Fruit fly (Drosophila melanogaster) whole organism, embryonic: ENCODE measurements around the gene RpL37A.

Experiments used
- BEAF-32 ChIP-seq: fragments of 200-800 bp; sonication (Bioruptor generic); optimal IDR thresholded peaks from 3 replicates; lab custom pipeline; 2017; ENCODE audit warnings: missing biosample characterization, missing genetic modification characterization, mild to moderate bottlenecking, moderate library complexity, missing genetic modification reagents
- BtbVII ChIP-seq: fragments of 200-800 bp; sonication (Bioruptor generic); optimal IDR thresholded peaks from 3 replicates; lab custom pipeline; 2017; ENCODE audit warnings: missing biosample characterization, mild to moderate bottlenecking, missing genetic modification characterization
- CG12391 ChIP-seq: fragments of 200-800 bp; sonication (Bioruptor generic); optimal IDR thresholded peaks from 3 replicates; lab custom pipeline; 2018; ENCODE audit warnings: missing biosample characterization, mild to moderate bottlenecking, missing genetic modification characterization, moderate library complexity
- CG1529 ChIP-seq: fragments of 200-800 bp; sonication (Bioruptor generic); optimal IDR thresholded peaks from 3 replicates; lab custom pipeline; 2018; ENCODE audit warnings: missing biosample characterization, missing genetic modification characterization
- CG15696 ChIP-seq: fragments of 200-800 bp; sonication (Bioruptor generic); optimal IDR thresholded peaks from 2 replicates; lab custom pipeline; 2019; ENCODE audit warnings: missing biosample characterization, mild to moderate bottlenecking, missing genetic modification characterization, moderate library complexity
- CG17829 ChIP-seq: fragments of 200-800 bp; optimal IDR thresholded peaks from 2 replicates; lab custom pipeline; 2019; ENCODE audit warnings: missing biosample characterization, mild to moderate bottlenecking, missing genetic modification characterization, moderate library complexity
- CG18599 ChIP-seq: fragments of 200-800 bp; sonication (Bioruptor generic); optimal IDR thresholded peaks from 3 replicates; lab custom pipeline; 2017; ENCODE audit warnings: missing biosample characterization, missing genetic modification characterization, mild to moderate bottlenecking, moderate library complexity, missing genetic modification reagents
- CG2712 ChIP-seq: fragments of 200-800 bp; optimal IDR thresholded peaks from 3 replicates; lab custom pipeline; 2019; ENCODE audit warnings: missing biosample characterization, mild to moderate bottlenecking, missing genetic modification characterization, moderate library complexity
- CG32532 ChIP-seq: fragments of 200-800 bp; sonication (Bioruptor generic); IDR thresholded peaks from 2 replicates; pipeline ENCODE4 v1.3.6; 2022; ENCODE audit warnings: missing biosample characterization, missing genetic modification characterization
- CG32767 ChIP-seq: fragments of 200-800 bp; sonication (Bioruptor generic); IDR thresholded peaks from 2 replicates; pipeline ENCODE4 v1.3.6; 2022; ENCODE audit warnings: missing biosample characterization, missing genetic modification characterization
- CG34224 ChIP-seq: fragments of 200-800 bp; sonication (Bioruptor generic); IDR thresholded peaks from 3 replicates; pipeline ENCODE4 v1.3.6; 2022; ENCODE audit warnings: missing biosample characterization, missing genetic modification characterization; ENCODE audit not compliant: partially characterized antibody
- CG4282 ChIP-seq: fragments of 200-800 bp; sonication (Bioruptor generic); optimal IDR thresholded peaks from 2 replicates; lab custom pipeline; 2016; ENCODE audit warnings: missing biosample characterization, missing genetic modification characterization
- CG6254 ChIP-seq: fragments of 200-800 bp; sonication (Bioruptor generic); optimal IDR thresholded peaks from 3 replicates; lab custom pipeline; 2017; ENCODE audit warnings: mild to moderate bottlenecking, missing biosample characterization, missing genetic modification reagents, missing genetic modification characterization
- CG6654 ChIP-seq: fragments of 200-800 bp; sonication (Bioruptor generic); optimal IDR thresholded peaks from 2 replicates; lab custom pipeline; 2017; ENCODE audit warnings: missing biosample characterization, mild to moderate bottlenecking, missing genetic modification characterization
- CG6854 ChIP-seq: fragments of 200-800 bp; sonication (Bioruptor generic); optimal IDR thresholded peaks from 3 replicates; lab custom pipeline; 2017; ENCODE audit warnings: missing biosample characterization, mild to moderate bottlenecking, missing genetic modification characterization
- CG7357 ChIP-seq: fragments of 200-800 bp; sonication (Bioruptor generic); IDR thresholded peaks from 3 replicates; pipeline ENCODE4 v1.3.6; 2022; ENCODE audit warnings: missing biosample characterization, missing genetic modification characterization
- CG7839 ChIP-seq: fragments of 200-800 bp; sonication (Bioruptor generic); optimal IDR thresholded peaks from 3 replicates; lab custom pipeline; 2018; ENCODE audit warnings: missing biosample characterization, mild to moderate bottlenecking, missing genetic modification characterization, moderate library complexity
- CG7963 ChIP-seq: fragments of 200-800 bp; sonication (Bioruptor generic); IDR thresholded peaks from 3 replicates; pipeline ENCODE4 v1.3.6; 2022; ENCODE audit warnings: missing biosample characterization, missing genetic modification characterization; ENCODE audit not compliant: partially characterized antibody
- D19A ChIP-seq: fragments of 200-800 bp; optimal IDR thresholded peaks from 3 replicates; lab custom pipeline; 2019; ENCODE audit warnings: missing biosample characterization, mild to moderate bottlenecking, missing genetic modification characterization, moderate library complexity
- Dbx ChIP-seq: fragments of 200-800 bp; sonication (Bioruptor generic); IDR thresholded peaks from 3 replicates; pipeline ENCODE4 v1.3.6; 2022; ENCODE audit warnings: missing biosample characterization, missing genetic modification characterization
- Dek ChIP-seq: fragments of 200-800 bp; sonication (Bioruptor generic); optimal IDR thresholded peaks from 3 replicates; lab custom pipeline; 2019; ENCODE audit warnings: missing biosample characterization, mild to moderate bottlenecking, missing genetic modification characterization, moderate library complexity
- Doc2 ChIP-seq: fragments of 200-800 bp; sonication (Bioruptor generic); IDR thresholded peaks from 2 replicates; pipeline ENCODE4 v1.3.6; 2022; ENCODE audit warnings: missing biosample characterization, missing genetic modification characterization
- Doc3 ChIP-seq: fragments of 200-800 bp; sonication (Bioruptor generic); IDR thresholded peaks from 3 replicates; pipeline ENCODE4 v1.3.6; 2022; ENCODE audit warnings: missing biosample characterization, missing genetic modification characterization; ENCODE audit not compliant: partially characterized antibody
- Drgx ChIP-seq: fragments of 200-800 bp; sonication (Bioruptor generic); IDR thresholded peaks from 2 replicates; pipeline ENCODE4 v1.3.6; 2022; ENCODE audit warnings: missing biosample characterization, missing genetic modification characterization
- ERR ChIP-seq: fragments of 200-800 bp; sonication (Bioruptor generic); optimal IDR thresholded peaks from 2 replicates; lab custom pipeline; 2016; ENCODE audit warnings: missing biosample characterization, missing genetic modification characterization
- Fer3 ChIP-seq: fragments of 200-800 bp; sonication (Bioruptor generic); optimal IDR thresholded peaks from 2 replicates; lab custom pipeline; 2018; ENCODE audit warnings: missing biosample characterization, mild to moderate bottlenecking, missing genetic modification characterization, moderate library complexity
- HHEX ChIP-seq: fragments of 200-800 bp; sonication (Bioruptor generic); optimal IDR thresholded peaks from 3 replicates; lab custom pipeline; 2017; ENCODE audit warnings: missing biosample characterization, mild to moderate bottlenecking, missing genetic modification characterization, missing genetic modification reagents
- HLH3B ChIP-seq: fragments of 200-800 bp; sonication (Bioruptor generic); IDR thresholded peaks from 2 replicates; pipeline ENCODE4 v1.3.6; 2022; ENCODE audit warnings: missing biosample characterization, missing genetic modification characterization
- MBD-R2 ChIP-seq: fragments of 200-800 bp; sonication (Bioruptor generic); IDR thresholded peaks from 2 replicates; pipeline ENCODE4 v1.3.6; 2022; ENCODE audit warnings: missing biosample characterization, missing genetic modification characterization
- Oli ChIP-seq: fragments of 200-800 bp; sonication (Bioruptor generic); optimal IDR thresholded peaks from 2 replicates; lab custom pipeline; 2018; ENCODE audit warnings: missing biosample characterization, mild to moderate bottlenecking, missing genetic modification characterization, moderate library complexity
- Ptx1 ChIP-seq: fragments of 200-800 bp; sonication (Bioruptor generic); IDR thresholded peaks from 2 replicates; pipeline ENCODE4 v1.3.6; 2022; ENCODE audit warnings: missing biosample characterization, missing genetic modification characterization
- Rfx ChIP-seq: fragments of 200-800 bp; sonication (Bioruptor generic); IDR thresholded peaks from 2 replicates; pipeline ENCODE4 v1.3.6; 2022; ENCODE audit warnings: missing biosample characterization, missing genetic modification characterization
- Six4 ChIP-seq: fragments of 200-800 bp; sonication (Bioruptor generic); optimal IDR thresholded peaks from 2 replicates; lab custom pipeline; 2016; ENCODE audit warnings: missing biosample characterization, missing genetic modification characterization
- Tbp ChIP-seq: fragments of >200 bp; optimal IDR thresholded peaks from 2 replicates; lab custom pipeline; 2018; ENCODE audit warnings: missing biosample characterization, missing genetic modification characterization
- Xrp1 ChIP-seq: fragments of 200-800 bp; sonication (Bioruptor generic); IDR thresholded peaks from 2 replicates; pipeline ENCODE4 v1.3.6; 2022; ENCODE audit warnings: missing biosample characterization, missing genetic modification characterization
- ato ChIP-seq: fragments of 200-800 bp; sonication (Bioruptor generic); IDR thresholded peaks from 2 replicates; pipeline ENCODE4 v1.3.6; 2022; ENCODE audit warnings: missing biosample characterization, missing genetic modification characterization; ENCODE audit not compliant: partially characterized antibody
- br ChIP-seq: fragments of >200 bp; optimal IDR thresholded peaks from 2 replicates; lab custom pipeline; 2017
- en ChIP-seq: fragments of 200-800 bp; sonication (Bioruptor generic); optimal IDR thresholded peaks from 2 replicates; lab custom pipeline; 2016; ENCODE audit warnings: missing biosample characterization, missing genetic modification characterization
- fru ChIP-seq: fragments of >200 bp; optimal IDR thresholded peaks from 2 replicates; lab custom pipeline; 2017
- gce ChIP-seq: fragments of 200-800 bp; sonication (Bioruptor generic); IDR thresholded peaks from 3 replicates; pipeline ENCODE4 v1.3.6; 2022; ENCODE audit warnings: missing biosample characterization, missing genetic modification characterization
- gro ChIP-seq: fragments of 200-800 bp; sonication (Bioruptor generic); optimal IDR thresholded peaks from 2 replicates; lab custom pipeline; 2016; ENCODE audit warnings: missing biosample characterization, missing genetic modification characterization
- h ChIP-seq: fragments of >200 bp; optimal IDR thresholded peaks from 2 replicates; lab custom pipeline; 2017
- hb ChIP-seq: fragments of 200-800 bp; sonication (Bioruptor generic); IDR thresholded peaks from 3 replicates; pipeline ENCODE4 v1.3.6; 2022; ENCODE audit warnings: missing biosample characterization, missing genetic modification characterization; ENCODE audit not compliant: partially characterized antibody
- hbn ChIP-seq: fragments of 200-800 bp; sonication (Bioruptor generic); IDR thresholded peaks from 2 replicates; pipeline ENCODE4 v1.3.6; 2022; ENCODE audit warnings: missing biosample characterization, missing genetic modification characterization; ENCODE audit not compliant: partially characterized antibody
- pan ChIP-seq, 4 experiments: fragments of >200 bp in 3 of 4; fragments of 200-800 bp in 1 of 4; sonication (Bioruptor generic) in 1 of 4; optimal IDR thresholded peaks in 3 of 4; IDR thresholded peaks in 1 of 4; 2 replicates each; pipeline versions ENCODE4 v1.3.6 to Lab custom; 2017 to 2022; ENCODE audit warnings: missing biosample characterization in 2 of 4, missing genetic modification characterization in 2 of 4, mixed read lengths in 1 of 4
- pnt ChIP-seq: fragments of 200-800 bp; sonication (Bioruptor generic); optimal IDR thresholded peaks from 3 replicates; lab custom pipeline; 2016; ENCODE audit warnings: missing biosample characterization, missing genetic modification characterization
- prd ChIP-seq, 3 experiments: fragments of >200 bp in 2 of 3; fragments of 200-800 bp in 1 of 3; sonication (Bioruptor generic) in 1 of 3; optimal IDR thresholded peaks in 2 of 3; IDR thresholded peaks in 1 of 3; 2 replicates in 2 of 3; 3 replicates in 1 of 3; pipeline versions ENCODE4 v1.3.6 to Lab custom; 2017 to 2022; ENCODE audit warnings: missing biosample characterization in 1 of 3, missing genetic modification characterization in 1 of 3
- pum ChIP-seq: fragments of 200-800 bp; sonication (Bioruptor generic); optimal IDR thresholded peaks from 2 replicates; lab custom pipeline; 2016; ENCODE audit warnings: missing biosample characterization, missing genetic modification characterization
- seq ChIP-seq: fragments of 200-800 bp; sonication (Bioruptor generic); IDR thresholded peaks from 2 replicates; pipeline ENCODE4 v1.3.6; 2022; ENCODE audit warnings: missing biosample characterization, missing genetic modification characterization
- tx ChIP-seq: fragments of 200-800 bp; sonication (Bioruptor generic); optimal IDR thresholded peaks from 2 replicates; lab custom pipeline; 2016; ENCODE audit warnings: missing biosample characterization, missing genetic modification characterization

Gene RpL37A

dm6 chr2L:5043043-5043442 lies 27.7 kb upstream of the RpL37A start, which contains the start of the genes CG33995, CG44000 and CG44001 (continued):
- TF ChIP-seq CG1529 (GFP tag; lab: Kevin White, UChicago) (no peak), CG34224 (0 out of 3 replicates have a peak, but pooled peaks have one; percentile 18), gro (GFP tag; lab: Kevin White, UChicago) (peak; percentile 45), Six4 (GFP tag; lab: Kevin White, UChicago) (no peak), fru (lab: Kevin White, UChicago) (no peak), h (lab: Kevin White, UChicago) (no peak), CG32532 (GFP tag; lab: Robert Waterston, UW) (peak; percentile 59), Oli (tag; lab: Kevin White, UChicago) (no peak), CG6654 (GFP tag; lab: Kevin White, UChicago) (no peak), ERR (GFP tag; lab: Kevin White, UChicago) (no peak), CG7357 (GFP tag; lab: Robert Waterston, UW) (no peak), CG18599 (GFP tag; lab: Kevin White, UChicago) (no peak), seq (GFP tag; lab: Robert Waterston, UW) (no peak), HHEX (GFP tag; lab: Kevin White, UChicago) (no peak), CG2712 (tag; lab: Kevin White, UChicago) (peak; percentile 36), CG4282 (GFP tag; lab: Kevin White, UChicago) (no peak), hb (GFP tag; lab: Robert Waterston, UW) (no peak), CG12391 (tag; lab: Kevin White, UChicago) (peak; percentile 53), tx (peak; percentile 33), Dbx (peak; percentile 53; the same call in 2 of the 3 replicates), Ptx1 (GFP tag; lab: Robert Waterston, UW) (peak; percentile 49), Xrp1 (GFP tag; lab: Robert Waterston, UW) (peak; percentile 41; the same call in 1 of the 2 replicates), Doc2 (GFP tag; lab: Robert Waterston, UW) (no peak), Doc3 (GFP tag; lab: Robert Waterston, UW) (no peak), D19A (tag; lab: Kevin White, UChicago) (no peak), Rfx (GFP tag; lab: Robert Waterston, UW) (peak; percentile 72), pan (optimal IDR thresholded peaks at IDR 0.05; lab: Kevin White, UChicago) (no peak), pan (GFP tag; optimal IDR thresholded peaks at IDR 0.05 in 1 of 2, IDR thresholded peaks at IDR 0.05 in 1 of 2) (peak in 1 of 2 experiments; percentile 22), en (GFP tag; lab: Kevin White, UChicago) (peak; percentile 45), CG7963 (no peak), Tbp (no peak), CG6854 (GFP tag; lab: Kevin White, UChicago) (no peak), Fer3 (peak; percentile 21), Drgx (GFP tag; lab: Robert Waterston, UW) (0 out of 2 replicates have a peak, but pooled peaks have one; percentile 6), Dek (peak; percentile 24), HLH3B (0 out of 2 replicates have a peak, but pooled peaks have one; percentile 5), BtbVII (GFP tag; lab: Kevin White, UChicago) (no peak), CG6254 (GFP tag; lab: Kevin White, UChicago) (no peak), br (lab: Kevin White, UChicago) (no peak), pum (peak; percentile 52), BEAF-32 (GFP tag; lab: Kevin White, UChicago) (peak; percentile 50), MBD-R2 (GFP tag; lab: Robert Waterston, UW) (peak; percentile 94), gce (GFP tag; lab: Robert Waterston, UW) (no peak), pnt (peak; percentile 28), CG7839 (peak; percentile 39), prd (optimal IDR thresholded peaks at IDR 0.05; lab: Kevin White, UChicago) (no peak), prd (GFP tag; IDR thresholded peaks at IDR 0.05; lab: Robert Waterston, UW) (peak; percentile 40; the same call in 1 of the 3 replicates), CG15696 (no peak), hbn (GFP tag; lab: Robert Waterston, UW) (no peak), CG17829 (tag; lab: Kevin White, UChicago) (peak; percentile 59), ato (GFP tag; lab: Robert Waterston, UW) (no peak), CG32767 (no peak)
